Fruit fly (Drosophila melanogaster) ovary, adult (tissue): ENCODE measurements around the gene CG33127.

ENCODE experiments used
- CG17801 ChIP-seq: fragments of 200-800 bp; optimal IDR thresholded peaks from 2 replicates; lab custom pipeline; 2019; ENCODE audit warnings: missing biosample characterization, mild to moderate bottlenecking, missing genetic modification characterization, moderate library complexity; ENCODE audit not compliant: partially characterized antibody

CG33127 gene

DNA sequence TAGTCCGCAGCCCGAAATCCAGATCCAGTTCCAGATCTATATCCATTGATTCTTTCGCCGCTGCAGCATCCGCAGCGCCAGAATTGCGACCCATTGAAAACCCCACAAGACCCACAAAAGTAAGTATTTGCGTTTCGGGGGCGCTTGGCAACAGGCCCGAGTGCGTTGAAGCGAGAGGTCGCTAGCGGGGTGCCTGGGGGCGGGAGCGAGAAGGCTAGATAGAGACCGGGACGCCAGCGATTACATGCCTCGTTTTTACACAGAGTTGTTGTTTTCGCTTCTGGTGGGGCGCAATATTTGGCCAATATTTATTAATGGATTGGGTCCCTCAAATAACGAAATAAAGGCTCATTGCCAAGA, 23.6 kb upstream of the CG33127 start:
- TF ChIP-seq CG17801 = no peak

DNA sequence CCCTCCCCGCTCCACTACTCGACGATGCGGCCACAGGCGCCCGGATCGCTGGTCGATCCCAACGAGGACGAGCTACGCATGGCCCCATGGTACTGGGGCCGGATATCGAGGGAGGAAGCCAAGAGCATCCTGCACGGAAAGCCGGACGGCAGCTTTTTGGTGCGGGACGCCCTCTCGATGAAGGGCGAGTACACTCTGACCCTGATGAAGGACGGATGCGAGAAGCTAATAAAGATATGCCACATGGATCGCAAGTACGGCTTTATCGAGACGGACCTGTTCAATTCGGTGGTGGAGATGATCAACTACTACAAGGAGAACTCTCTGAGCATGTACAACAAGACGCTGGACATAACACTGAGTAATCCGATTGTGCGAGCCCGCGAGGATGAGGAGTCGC, 22.9 kb upstream of the CG33127 start:
- no peak for TF ChIP-seq CG17801

DNA sequence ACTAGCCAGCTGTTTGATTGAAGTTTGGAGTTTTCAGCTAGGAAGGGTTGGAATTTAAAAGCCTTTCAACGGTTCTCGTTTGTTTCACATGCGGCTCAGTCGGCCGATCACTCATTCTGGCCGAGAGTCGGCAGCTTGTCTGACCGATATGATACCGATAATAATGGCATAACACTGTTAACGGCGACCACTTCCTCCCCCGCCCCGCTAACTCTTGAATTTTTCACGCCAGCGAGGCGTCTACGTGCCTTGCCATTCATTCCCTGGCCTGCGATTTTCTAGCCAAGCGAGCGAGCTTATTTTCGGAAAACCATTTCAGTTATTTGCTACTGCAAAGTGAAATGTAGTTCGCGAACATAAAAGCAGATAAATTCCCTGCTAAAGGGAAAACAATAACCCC, 21.9 kb upstream of the CG33127 start:
- no peak for TF ChIP-seq CG17801

dm6 chr2L:300877-301706, 20.8 kb upstream of the CG33127 start:
- TF ChIP-seq CG17801 = no peak

- no peak for TF ChIP-seq CG17801
Observed at dm6 chr2L:303306-303962, 18.5 kb upstream of the CG33127 start.

DNA sequence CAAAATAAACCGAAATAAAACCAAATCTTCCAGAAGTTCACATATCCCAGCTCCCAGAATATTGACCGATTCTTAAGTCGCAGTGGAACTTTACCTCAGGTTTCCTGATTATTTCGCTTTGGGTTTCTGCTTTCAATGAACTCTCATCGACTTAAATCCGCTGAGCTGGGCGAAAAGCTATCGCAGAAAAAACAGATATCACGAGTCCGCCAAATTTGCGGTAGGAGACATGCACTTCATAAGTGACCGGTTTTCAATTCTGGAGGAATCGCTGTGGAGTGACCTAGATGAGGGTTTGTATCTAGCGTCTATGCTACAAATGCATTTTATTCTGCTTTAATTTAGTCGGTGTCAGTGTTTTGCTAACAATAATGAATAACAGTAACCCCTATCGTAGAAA, 16.7 kb upstream of the CG33127 start:
- no peak for TF ChIP-seq CG17801

dm6 chr2L:305646-306045, 16.3 kb upstream of the CG33127 start, which contains the start of gene Plc21C:
TSS of gene Plc21C (plus strand) at chr2L:305935.
- TF ChIP-seq CG17801 = peak; percentile 68

DNA sequence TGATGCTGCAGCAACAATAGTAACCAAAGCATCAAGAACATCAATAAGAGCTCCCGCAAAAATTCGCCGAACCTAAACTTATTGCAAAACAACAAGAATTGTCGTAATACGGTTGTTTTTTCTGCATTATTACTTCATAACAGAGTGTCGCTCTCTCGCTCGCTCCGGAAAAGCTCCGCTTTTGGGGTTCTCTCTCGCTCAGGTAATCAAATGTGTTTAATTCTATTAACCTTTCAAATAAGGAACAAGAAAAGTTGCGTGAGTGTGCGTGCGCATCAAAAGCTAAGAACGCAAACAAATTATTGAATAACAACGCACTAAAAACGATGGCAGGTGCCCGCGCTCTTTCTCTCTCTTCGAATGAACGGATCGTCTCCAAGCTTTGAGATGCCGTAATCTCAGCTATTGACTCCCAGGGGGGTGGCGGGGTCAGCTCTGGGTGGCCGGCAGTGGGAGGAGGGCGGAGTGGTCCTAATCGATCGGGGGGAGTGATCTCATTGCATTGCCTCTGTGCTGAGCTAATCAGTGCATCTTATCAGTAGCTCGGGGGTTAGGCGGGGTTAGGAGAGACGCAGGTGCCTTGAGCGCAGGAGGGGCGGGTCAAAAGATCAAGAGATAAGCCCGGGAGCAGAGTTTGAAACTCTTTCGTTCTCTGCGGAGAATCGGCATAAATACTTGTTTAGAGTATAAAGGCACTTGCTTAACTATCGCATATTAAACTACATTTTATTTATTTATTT, 15.5 kb upstream of the CG33127 start:
- TF ChIP-seq CG17801 = no peak

- no peak for TF ChIP-seq CG17801
Observed at dm6 chr2L:307129-307528, 14.8 kb upstream of the CG33127 start.

- no peak for TF ChIP-seq CG17801
Observed at dm6 chr2L:308194-308706, 13.7 kb upstream of the CG33127 start.

dm6 chr2L:309177-309576, 12.7 kb upstream of the CG33127 start:
- peak; percentile 4 for TF ChIP-seq CG17801

DNA sequence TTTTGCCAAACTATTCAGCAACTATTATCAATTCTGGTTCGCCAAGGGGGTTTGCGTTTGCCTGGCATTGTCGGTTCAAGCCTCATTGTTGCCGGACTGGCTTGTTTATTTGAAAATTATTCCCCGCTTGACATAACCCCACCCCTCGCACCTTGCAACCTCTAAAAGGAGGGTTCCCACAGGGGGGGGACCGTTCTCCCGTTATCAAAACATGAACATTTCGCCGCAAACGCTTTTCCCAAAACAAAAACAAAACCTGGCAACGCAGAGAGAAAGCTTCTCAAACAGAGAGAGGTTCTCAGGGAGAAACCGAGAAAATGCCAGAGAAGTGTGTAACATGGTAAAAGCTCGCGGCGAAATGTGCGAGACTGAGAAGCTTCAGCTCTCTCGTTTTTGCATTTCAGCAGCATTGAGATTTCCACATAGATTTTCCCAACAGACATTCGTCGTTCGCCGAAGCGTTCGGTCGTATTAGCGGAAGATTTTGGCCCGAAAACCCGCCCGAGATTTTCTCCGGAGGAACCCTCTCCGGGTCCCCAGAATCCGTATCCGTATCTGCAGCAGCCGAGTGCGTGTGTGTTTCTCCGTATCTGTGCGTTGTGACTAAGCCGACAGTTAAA, 12.0 kb upstream of the CG33127 start:
- TF ChIP-seq CG17801 = no peak

DNA sequence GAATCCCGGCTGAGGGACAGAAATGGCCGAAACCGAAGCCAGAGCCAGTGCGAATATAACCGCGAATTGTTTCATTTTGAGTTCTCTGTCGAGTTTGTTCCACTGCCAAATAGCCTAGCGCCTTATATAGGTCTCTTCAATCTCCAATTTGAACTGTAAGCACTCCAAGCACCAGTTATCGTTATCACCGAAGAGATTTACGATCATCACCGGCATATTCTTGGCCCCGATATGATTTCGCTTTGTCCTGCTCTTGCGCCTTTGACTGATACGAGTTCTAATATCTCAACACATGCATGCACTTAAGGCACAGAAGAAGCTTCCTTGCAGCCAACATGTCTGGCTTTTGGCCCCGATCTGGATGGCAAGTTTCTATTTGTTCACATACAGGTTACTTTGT, 2.7 kb upstream of the CG33127 start, which contains the start of gene CG11912:
CG11912 (minus strand) TSS at position 101 of the 400 bp plus-strand sequence.
- TF ChIP-seq CG17801 = no peak

DNA sequence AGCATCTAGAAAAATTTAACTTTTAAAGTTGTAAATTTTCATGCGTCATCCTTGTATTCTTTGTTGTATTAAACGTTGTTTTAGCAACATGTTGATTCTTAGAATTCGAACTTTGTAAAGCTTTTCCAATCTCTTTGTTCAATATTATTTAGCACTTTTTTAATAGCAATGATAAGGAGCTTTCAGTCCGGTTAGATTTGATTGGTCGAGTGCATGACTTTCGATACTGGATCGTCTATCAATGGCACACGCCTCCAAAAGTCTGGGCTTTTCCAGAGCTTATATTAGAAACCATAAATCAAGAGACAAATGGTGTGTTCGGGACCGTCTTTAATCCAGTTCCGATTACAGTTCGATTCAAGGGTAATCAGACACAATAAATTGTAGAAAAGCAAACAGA, 2.2 kb upstream of the CG33127 start:
- no peak for TF ChIP-seq CG17801

- TF ChIP-seq CG17801 = no peak
Observed at dm6 chr2L:321148-321547, 753 bp upstream of the CG33127 start, which contains the start of gene CG11911. TSS of gene CG11911 (minus strand) at chr2L:321248.

dm6 chr2L:322915-323314, 1.0 kb downstream of the CG33127 start:
- TF ChIP-seq CG17801 = no peak

dm6 chr2L:329661-330060, 7.8 kb downstream of the CG33127 start, which contains the start of gene CG43755:
TSS of gene CG43755 (minus strand) at chr2L:329761.
- TF ChIP-seq CG17801 = no peak
